Worm (Caenorhabditis elegans): ENCODE data around the gene AC3.5.
"Not testable (repeated sequence)": the region's sequence is repeated elsewhere in the genome, so short reads cannot be mapped to it uniquely, and the experiment has no call there.

AC3.5 gene

ce11 chrV:10388318-10388717 is at the start of gene AC3.5:
Gene AC3.5, plus strand, starts transcription at chrV:10388527.
- TF ChIP-seq fos-1 (tag; optimal IDR thresholded peaks at IDR 0.05), result peak; percentile 8
- TF ChIP-seq ama-1 (optimal IDR thresholded peaks at IDR 0.05), result no peak
- TF ChIP-seq nhr-21 (tag; optimal IDR thresholded peaks at IDR 0.05), result peak; percentile 13
- TF ChIP-seq nhr-25 (tag; optimal IDR thresholded peaks at IDR 0.05), result no peak

ce11 chrV:10339200-10339599 is 49.1 kb upstream of the AC3.5 start, which contains the start of gene K07C5.2:
Gene K07C5.2, plus strand, starts transcription at chrV:10339500.
- TF ChIP-seq mab-5 (tag; optimal IDR thresholded peaks at IDR 0.05) (no peak), C34F6.9 (tag; optimal IDR thresholded peaks at IDR 0.05) (no peak), snpc-4 (tag; optimal IDR thresholded peaks at IDR 0.05) (no peak), nhr-25 (tag; optimal IDR thresholded peaks at IDR 0.05) (no peak), skn-1 (tag; optimal IDR thresholded peaks at IDR 0.05) (no peak), dmd-4 (tag; optimal IDR thresholded peaks at IDR 0.05) (no peak), crh-2 (tag; optimal IDR thresholded peaks at IDR 0.05) (no peak), ceh-82 (tag; optimal IDR thresholded peaks at IDR 0.05) (no peak), R02D3.7 (tag; optimal IDR thresholded peaks at IDR 0.05) (no peak), peb-1 (tag; optimal IDR thresholded peaks at IDR 0.05) (no peak), ZK546.5 (tag; optimal IDR thresholded peaks at IDR 0.05) (no peak), nhr-23 (tag; optimal IDR thresholded peaks at IDR 0.05) (no peak), zag-1 (tag; optimal IDR thresholded peaks at IDR 0.05) (no peak)

- TF ChIP-seq nhr-25 (tag; optimal IDR thresholded peaks at IDR 0.05), result peak; percentile 27
- TF ChIP-seq C34F6.9 (tag; optimal IDR thresholded peaks at IDR 0.05), result peak; percentile 36
- TF ChIP-seq blmp-1 (tag; optimal IDR thresholded peaks at IDR 0.05; ENCODE audit: insufficient read depth), result peak; percentile 4
- TF ChIP-seq unc-55 (GFP tag; optimal IDR thresholded peaks at IDR 0.05), result peak; percentile 42
- peak; percentile 55 for TF ChIP-seq sem-4 (tag; optimal IDR thresholded peaks at IDR 0.05)
- peak; percentile 62 for TF ChIP-seq lin-13 (GFP tag; optimal IDR thresholded peaks at IDR 0.05)
- peak; percentile 45 for TF ChIP-seq nhr-129 (tag; optimal IDR thresholded peaks at IDR 0.05)
- TF ChIP-seq Y55F3AM.14 (GFP tag; optimal IDR thresholded peaks at IDR 0.05), result peak; percentile 33
- peak; percentile 69 for TF ChIP-seq gmeb-1 (tag; optimal IDR thresholded peaks at IDR 0.05)
- peak; percentile 30 for TF ChIP-seq mab-5 (tag; optimal IDR thresholded peaks at IDR 0.05)
- TF ChIP-seq F13H6.1 (tag; optimal IDR thresholded peaks at IDR 0.05), result peak; percentile 77
- TF ChIP-seq sma-9 (GFP tag; optimal IDR thresholded peaks at IDR 0.05), result peak; percentile 74
- not testable (repeated sequence) for TF ChIP-seq sma-9 (tag; optimal IDR thresholded peaks at IDR 0.05)
- peak; percentile 42 to 61 for TF ChIP-seq lsy-2 (tag; optimal IDR thresholded peaks at IDR 0.05)
- TF ChIP-seq sma-3 (GFP tag; optimal IDR thresholded peaks at IDR 0.05), result peak; percentile 66
- TF ChIP-seq crh-2 (tag; optimal IDR thresholded peaks at IDR 0.05), result peak; percentile 31
Measured at ce11 chrV:10341905-10342328, 46.4 kb upstream of the AC3.5 start, which contains the start of gene K07C5.13. Gene K07C5.13, plus strand, starts transcription at chrV:10342055.

ce11 chrV:10342904-10343303 is 45.4 kb upstream of the AC3.5 start, which contains the start of gene K07C5.3:
Gene K07C5.3, plus strand, starts transcription at chrV:10343032.
- TF ChIP-seq elt-3 (tag; optimal IDR thresholded peaks at IDR 0.05) (no peak), aly-2 (tag; optimal IDR thresholded peaks at IDR 0.05) (no peak), nhr-77 (tag; optimal IDR thresholded peaks at IDR 0.05) (no peak)

- TF ChIP-seq unc-55 (GFP tag; optimal IDR thresholded peaks at IDR 0.05), result no peak
- TF ChIP-seq F13H6.1 (tag; optimal IDR thresholded peaks at IDR 0.05), result no peak
- TF ChIP-seq C34F6.9 (tag; optimal IDR thresholded peaks at IDR 0.05), result no peak
- TF ChIP-seq fos-1 (tag; optimal IDR thresholded peaks at IDR 0.05), result no peak
- no peak for TF ChIP-seq nhr-25 (tag; optimal IDR thresholded peaks at IDR 0.05)
- TF ChIP-seq skn-1 (tag; optimal IDR thresholded peaks at IDR 0.05), result no peak
- no peak for TF ChIP-seq peb-1 (tag; optimal IDR thresholded peaks at IDR 0.05)
- no peak for TF ChIP-seq lin-11 (tag; optimal IDR thresholded peaks at IDR 0.05)
- TF ChIP-seq dmd-4 (tag; optimal IDR thresholded peaks at IDR 0.05), result no peak
- TF ChIP-seq nhr-77 (tag; optimal IDR thresholded peaks at IDR 0.05), result no peak
- TF ChIP-seq R02D3.7 (tag; optimal IDR thresholded peaks at IDR 0.05), result no peak
- no peak for TF ChIP-seq sma-9 (GFP tag; optimal IDR thresholded peaks at IDR 0.05)
- no peak for TF ChIP-seq sma-9 (tag; optimal IDR thresholded peaks at IDR 0.05)
- TF ChIP-seq nhr-23 (tag; optimal IDR thresholded peaks at IDR 0.05), result no peak
- TF ChIP-seq mdl-1 (tag; optimal IDR thresholded peaks at IDR 0.05), result no peak
- no peak for TF ChIP-seq ceh-82 (tag; optimal IDR thresholded peaks at IDR 0.05)
- TF ChIP-seq ama-1 (optimal IDR thresholded peaks at IDR 0.05), result no peak
- TF ChIP-seq lin-13 (GFP tag; optimal IDR thresholded peaks at IDR 0.05), result no peak
- TF ChIP-seq nhr-11 (tag; optimal IDR thresholded peaks at IDR 0.05), result no peak
- TF ChIP-seq ceh-16 (tag; optimal IDR thresholded peaks at IDR 0.05), result no peak
- no peak for TF ChIP-seq nhr-129 (tag; optimal IDR thresholded peaks at IDR 0.05)
Measured at ce11 chrV:10350054-10350453, 38.3 kb upstream of the AC3.5 start, which contains the start of gene K07C5.9. Gene K07C5.9, minus strand, starts transcription at chrV:10350154.
